Worm (Caenorhabditis elegans): ENCODE measurements around the gene shn-1.

DNA sequence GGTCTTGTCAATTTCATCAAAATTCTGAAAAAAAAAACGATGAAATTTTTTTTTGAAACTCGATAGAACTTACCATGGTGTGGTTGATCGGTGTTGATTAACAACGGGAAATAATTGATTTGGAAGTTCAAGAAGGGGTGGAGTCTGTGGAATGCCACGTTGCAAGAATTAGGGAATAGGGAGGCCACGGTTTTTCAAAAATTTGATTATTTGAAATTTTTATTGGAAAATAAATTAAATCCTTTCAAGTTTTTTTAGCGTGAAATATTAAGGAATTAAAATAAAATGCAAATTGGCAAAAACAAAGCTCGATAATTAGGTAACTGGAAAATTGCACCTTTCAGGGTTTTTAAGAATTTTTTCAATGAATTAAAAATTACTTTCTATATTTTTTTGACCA lies 51.3 kb downstream of the shn-1 start, which contains the start of gene rmd-3:
- TF ChIP-seq lin-13 (GFP tag; optimal IDR thresholded peaks at IDR 0.05) = no peak
- TF ChIP-seq nhr-28 (tag; optimal IDR thresholded peaks at IDR 0.05) = no peak
- TF ChIP-seq rnt-1 (tag; optimal IDR thresholded peaks at IDR 0.05) = no peak
